Fruit fly (Drosophila melanogaster) whole organism, embryonic: ENCODE data around the gene ftz-f1.
A peak's percentile ranks its signal among the peaks of the same experiment; 100 is the strongest.

ENCODE experiments used
- Bgb ChIP-seq: fragments of 200-800 bp; sonication (Bioruptor generic); IDR thresholded peaks from 2 replicates; pipeline ENCODE4 v1.3.6; 2022; ENCODE audit warnings: missing biosample characterization, missing genetic modification characterization; ENCODE audit not compliant: partially characterized antibody
- Blimp-1 ChIP-seq: fragments of 200-800 bp; sonication (Bioruptor generic); optimal IDR thresholded peaks from 3 replicates; lab custom pipeline; 2018; ENCODE audit warnings: missing biosample characterization, missing genetic modification characterization, mild to moderate bottlenecking, moderate library complexity, missing genetic modification reagents
- CG11398 ChIP-seq: fragments of 200-800 bp; sonication (Bioruptor generic); optimal IDR thresholded peaks from 2 replicates; lab custom pipeline; 2016; ENCODE audit warnings: missing biosample characterization, missing genetic modification characterization
- CG11504 ChIP-seq: fragments of 200-800 bp; sonication (Bioruptor generic); optimal IDR thresholded peaks from 3 replicates; lab custom pipeline; 2019; ENCODE audit warnings: missing biosample characterization, mild to moderate bottlenecking, missing genetic modification characterization, moderate library complexity
- CG13287 ChIP-seq: fragments of 200-800 bp; sonication (Bioruptor generic); IDR thresholded peaks from 2 replicates; pipeline ENCODE4 v1.3.6; 2022; ENCODE audit warnings: missing biosample characterization, missing genetic modification characterization; ENCODE audit not compliant: partially characterized antibody
- CG14965 ChIP-seq: fragments of 200-800 bp; sonication (Bioruptor generic); optimal IDR thresholded peaks from 2 replicates; lab custom pipeline; 2016; ENCODE audit warnings: missing biosample characterization, missing genetic modification characterization, borderline replicate concordance
- CG15479 ChIP-seq: fragments of 200-800 bp; sonication (Bioruptor generic); optimal IDR thresholded peaks from 3 replicates; lab custom pipeline; 2019; ENCODE audit warnings: missing biosample characterization, mild to moderate bottlenecking, missing genetic modification characterization, moderate library complexity
- CG2889 ChIP-seq: fragments of 200-800 bp; sonication (Bioruptor generic); IDR thresholded peaks from 3 replicates; pipeline ENCODE4 v1.3.6; 2022; ENCODE audit warnings: missing biosample characterization, missing genetic modification characterization
- CG3065 ChIP-seq: fragments of 200-800 bp; sonication (Bioruptor generic); optimal IDR thresholded peaks from 2 replicates; lab custom pipeline; 2016; ENCODE audit warnings: missing biosample characterization, missing genetic modification characterization
- CG3407 ChIP-seq: fragments of 200-800 bp; sonication (Bioruptor generic); optimal IDR thresholded peaks from 2 replicates; lab custom pipeline; 2018; ENCODE audit warnings: missing biosample characterization, mild to moderate bottlenecking, missing genetic modification characterization
- CG34376 ChIP-seq: fragments of 200-800 bp; sonication (Bioruptor generic); optimal IDR thresholded peaks from 2 replicates; lab custom pipeline; 2018; ENCODE audit warnings: missing biosample characterization, mild to moderate bottlenecking, missing genetic modification characterization
- CG6683 ChIP-seq: fragments of 200-800 bp; sonication (Bioruptor generic); optimal IDR thresholded peaks from 2 replicates; lab custom pipeline; 2017; ENCODE audit warnings: missing biosample characterization, mild to moderate bottlenecking, missing genetic modification characterization, missing genetic modification reagents
- CG7839 ChIP-seq: fragments of 200-800 bp; sonication (Bioruptor generic); optimal IDR thresholded peaks from 3 replicates; lab custom pipeline; 2018; ENCODE audit warnings: missing biosample characterization, mild to moderate bottlenecking, missing genetic modification characterization, moderate library complexity
- CG8290 ChIP-seq, 3 experiments: fragments of 200-800 bp; sonication (Bioruptor generic); optimal IDR thresholded peaks; 2 replicates each; lab custom pipeline; 2016 to 2019; ENCODE audit warnings: missing biosample characterization in 3 of 3, missing genetic modification characterization in 3 of 3, mild to moderate bottlenecking in 2 of 3, moderate library complexity in 1 of 3
- CG9727 ChIP-seq: fragments of 200-800 bp; sonication (Bioruptor generic); optimal IDR thresholded peaks from 3 replicates; lab custom pipeline; 2017; ENCODE audit warnings: missing biosample characterization, mild to moderate bottlenecking, missing genetic modification characterization
- Fer2 ChIP-seq: fragments of 200-800 bp; sonication (Bioruptor generic); optimal IDR thresholded peaks from 2 replicates; lab custom pipeline; 2018; ENCODE audit warnings: missing biosample characterization, mild to moderate bottlenecking, missing genetic modification characterization, moderate library complexity
- H2.0 ChIP-seq: fragments of 200-800 bp; sonication (Bioruptor generic); IDR thresholded peaks from 2 replicates; pipeline ENCODE4 v1.3.6; 2022; ENCODE audit warnings: missing biosample characterization, missing genetic modification characterization
- HHEX ChIP-seq: fragments of 200-800 bp; sonication (Bioruptor generic); optimal IDR thresholded peaks from 3 replicates; lab custom pipeline; 2017; ENCODE audit warnings: missing biosample characterization, mild to moderate bottlenecking, missing genetic modification characterization, missing genetic modification reagents
- Hr3 ChIP-seq: fragments of 200-800 bp; sonication (Bioruptor generic); optimal IDR thresholded peaks from 3 replicates; lab custom pipeline; 2016; ENCODE audit warnings: missing biosample characterization, missing genetic modification characterization
- Lpt ChIP-seq: fragments of >200 bp; optimal IDR thresholded peaks from 2 replicates; lab custom pipeline; 2018; ENCODE audit warnings: missing biosample characterization, missing genetic modification characterization
- Mad ChIP-seq: fragments of 200-800 bp; sonication (Bioruptor generic); optimal IDR thresholded peaks from 2 replicates; lab custom pipeline; 2016; ENCODE audit warnings: missing biosample characterization, missing genetic modification characterization
- Meics ChIP-seq: fragments of 200-800 bp; sonication (Bioruptor generic); optimal IDR thresholded peaks from 2 replicates; lab custom pipeline; 2017; ENCODE audit warnings: missing biosample characterization, mild to moderate bottlenecking, missing genetic modification characterization
- NC2β ChIP-seq: fragments of 200-800 bp; sonication (Bioruptor generic); optimal IDR thresholded peaks from 2 replicates; lab custom pipeline; 2016; ENCODE audit warnings: missing biosample characterization, missing genetic modification characterization
- Opbp ChIP-seq: fragments of 200-800 bp; sonication (Bioruptor generic); IDR thresholded peaks from 3 replicates; pipeline ENCODE4 v1.3.6; 2022; ENCODE audit warnings: missing biosample characterization, missing genetic modification characterization; ENCODE audit not compliant: partially characterized antibody
- Optix ChIP-seq: fragments of 200-800 bp; sonication (Bioruptor generic); IDR thresholded peaks from 3 replicates; pipeline ENCODE4 v1.3.6; 2022; ENCODE audit warnings: missing biosample characterization, missing genetic modification characterization
- Pdp1 ChIP-seq, 2 experiments: fragments of 200-800 bp; sonication (Bioruptor generic); optimal IDR thresholded peaks; 3 replicates each; lab custom pipeline; 2016; ENCODE audit warnings: missing biosample characterization in 2 of 2, missing genetic modification characterization in 2 of 2, mild to moderate bottlenecking in 1 of 2, moderate library complexity in 1 of 2
- Sin3A ChIP-seq: fragments of >200 bp; optimal IDR thresholded peaks from 2 replicates; lab custom pipeline; 2018
- Ssrp ChIP-seq: fragments of 200-800 bp; sonication (Bioruptor generic); optimal IDR thresholded peaks from 2 replicates; lab custom pipeline; 2018; ENCODE audit warnings: missing biosample characterization, mild to moderate bottlenecking, missing genetic modification characterization, moderate library complexity
- TFAM ChIP-seq: fragments of 200-800 bp; sonication (Bioruptor generic); optimal IDR thresholded peaks from 2 replicates; lab custom pipeline; 2017; ENCODE audit warnings: missing biosample characterization, missing genetic modification characterization, inconsistent platforms
- bbx ChIP-seq: fragments of 200-800 bp; sonication (Bioruptor generic); IDR thresholded peaks from 2 replicates; pipeline ENCODE4 v1.3.6; 2022; ENCODE audit warnings: missing biosample characterization, missing genetic modification characterization; ENCODE audit not compliant: partially characterized antibody
- btn ChIP-seq: fragments of 200-800 bp; sonication (Bioruptor generic); optimal IDR thresholded peaks from 2 replicates; lab custom pipeline; 2016; ENCODE audit warnings: missing biosample characterization, missing genetic modification characterization
- corto ChIP-seq: fragments of 200-800 bp; sonication (Bioruptor generic); optimal IDR thresholded peaks from 2 replicates; lab custom pipeline; 2016; ENCODE audit warnings: missing biosample characterization, mild to moderate bottlenecking, missing genetic modification characterization, moderate library complexity
- crc ChIP-seq: fragments of 200-800 bp; sonication (Bioruptor generic); optimal IDR thresholded peaks from 2 replicates; lab custom pipeline; 2016; ENCODE audit warnings: missing biosample characterization, missing genetic modification characterization
- gem ChIP-seq: fragments of 200-800 bp; sonication (Bioruptor generic); optimal IDR thresholded peaks from 2 replicates; lab custom pipeline; 2019; ENCODE audit warnings: missing biosample characterization, mild to moderate bottlenecking, missing genetic modification characterization, moderate library complexity
- gt ChIP-seq: fragments of 200-800 bp; sonication (Bioruptor generic); IDR thresholded peaks from 2 replicates; pipeline ENCODE4 v1.3.6; 2022; ENCODE audit warnings: missing biosample characterization, missing genetic modification characterization
- jing ChIP-seq: fragments of 200-800 bp; sonication (Bioruptor generic); optimal IDR thresholded peaks from 2 replicates; lab custom pipeline; 2018; ENCODE audit warnings: missing biosample characterization, mild to moderate bottlenecking, missing genetic modification characterization
- knrl ChIP-seq: fragments of 200-800 bp; sonication (Bioruptor generic); IDR thresholded peaks from 3 replicates; pipeline ENCODE4 v1.3.6; 2022; ENCODE audit warnings: missing biosample characterization, missing genetic modification characterization; ENCODE audit not compliant: partially characterized antibody
- oc ChIP-seq: fragments of 200-800 bp; sonication (Bioruptor generic); optimal IDR thresholded peaks from 2 replicates; lab custom pipeline; 2018; ENCODE audit warnings: missing biosample characterization, mild to moderate bottlenecking, missing genetic modification characterization, moderate library complexity
- ranshi ChIP-seq: fragments of 200-800 bp; sonication (Bioruptor generic); IDR thresholded peaks from 2 replicates; pipeline ENCODE4 v1.3.6; 2022; ENCODE audit warnings: missing biosample characterization, missing genetic modification characterization
- sd ChIP-seq: fragments of 200-800 bp; sonication (Bioruptor generic); optimal IDR thresholded peaks from 3 replicates; lab custom pipeline; 2018; ENCODE audit warnings: missing biosample characterization, mild to moderate bottlenecking, missing genetic modification characterization, moderate library complexity
- tin ChIP-seq: fragments of 200-800 bp; sonication (Bioruptor generic); optimal IDR thresholded peaks from 3 replicates; lab custom pipeline; 2016; ENCODE audit warnings: missing biosample characterization, missing genetic modification characterization
- unc-4 ChIP-seq: fragments of 200-800 bp; sonication (Bioruptor generic); IDR thresholded peaks from 2 replicates; pipeline ENCODE4 v1.3.6; 2022; ENCODE audit warnings: missing biosample characterization, missing genetic modification characterization; ENCODE audit not compliant: partially characterized antibody
- vfl ChIP-seq: fragments of 200-800 bp; sonication (Bioruptor generic); optimal IDR thresholded peaks from 2 replicates; lab custom pipeline; 2016; ENCODE audit warnings: missing biosample characterization, missing genetic modification characterization
- wdn ChIP-seq: fragments of 200-800 bp; sonication (Bioruptor generic); IDR thresholded peaks from 2 replicates; pipeline ENCODE4 v1.3.6; 2022; ENCODE audit warnings: missing biosample characterization, missing genetic modification characterization
- yki ChIP-seq: fragments of >200 bp; optimal IDR thresholded peaks from 3 replicates; lab custom pipeline; 2018
- zen2 ChIP-seq: fragments of 200-800 bp; sonication (Bioruptor generic); IDR thresholded peaks from 3 replicates; pipeline ENCODE4 v1.3.6; 2022; ENCODE audit warnings: missing biosample characterization, missing genetic modification characterization; ENCODE audit not compliant: partially characterized antibody

Gene ftz-f1

dm6 chr3L:18768788-18769707, 32.1 kb downstream of the ftz-f1 start (continued):
- TF ChIP-seq CG3407 (GFP tag; lab: Kevin White, UChicago) (peak; percentile 38), CG34376 (GFP tag; lab: Kevin White, UChicago) (peak; percentile 27), Mad (GFP tag; lab: Kevin White, UChicago) (peak; percentile 54), H2.0 (peak; percentile 54; the same call in 1 of the 2 replicates), CG2889 (GFP tag; lab: Robert Waterston, UW) (peak; percentile 59; the same call in 1 of the 3 replicates), TFAM (GFP tag; lab: Kevin White, UChicago) (no peak), CG8290 (GFP tag; optimal IDR thresholded peaks at IDR 0.05; lab: Kevin White, UChicago) (no peak), CG8290 (tag; optimal IDR thresholded peaks at IDR 0.05; lab: Kevin White, UChicago) (no peak), bbx (no peak), Bgb (no peak), Optix (GFP tag; lab: Robert Waterston, UW) (peak; percentile 50; the same call in 1 of the 3 replicates), zen2 (GFP tag; lab: Robert Waterston, UW) (no peak), CG14965 (GFP tag; lab: Kevin White, UChicago) (no peak), Opbp (GFP tag; lab: Robert Waterston, UW) (no peak), knrl (GFP tag; lab: Robert Waterston, UW) (no peak), CG6683 (GFP tag; lab: Kevin White, UChicago) (no peak), jing (GFP tag; lab: Kevin White, UChicago) (peak; percentile 69), CG15479 (GFP tag; lab: Kevin White, UChicago) (no peak), unc-4 (GFP tag; lab: Robert Waterston, UW) (no peak), btn (GFP tag; lab: Kevin White, UChicago) (no peak), gt (no peak), Lpt (GFP tag; lab: Kevin White, UChicago) (no peak), Meics (GFP tag; lab: Kevin White, UChicago) (peak; percentile 81), wdn (GFP tag; lab: Robert Waterston, UW) (no peak), CG13287 (GFP tag; lab: Robert Waterston, UW) (peak; percentile 29; the same call in 1 of the 2 replicates), CG3065 (no peak), tin (GFP tag; lab: Kevin White, UChicago) (peak; percentile 37), crc (GFP tag; lab: Kevin White, UChicago) (peak; percentile 12), CG9727 (GFP tag; lab: Kevin White, UChicago) (peak; percentile 45), Fer2 (tag; lab: Kevin White, UChicago) (no peak), HHEX (peak; percentile 65), Hr3 (GFP tag; lab: Kevin White, UChicago) (peak; percentile 64), NC2β (GFP tag; lab: Kevin White, UChicago) (no peak), yki (lab: Kevin White, UChicago) (no peak)
- TF ChIP-seq, all 482 proteins: peak for 288

- TF ChIP-seq gem (tag; lab: Kevin White, UChicago) (peak; percentile 48), CG7839 (tag; lab: Kevin White, UChicago) (peak; percentile 23), Pdp1 (GFP tag; optimal IDR thresholded peaks at IDR 0.05; lab: Kevin White, UChicago) (peak in 1 of 2 experiments; percentile 6), ranshi (no peak), corto (GFP tag; lab: Kevin White, UChicago) (no peak), sd (tag; lab: Kevin White, UChicago) (peak; percentile 12), CG9727 (GFP tag; lab: Kevin White, UChicago) (peak; percentile 20), vfl (GFP tag; lab: Kevin White, UChicago) (no peak), oc (tag; lab: Kevin White, UChicago) (peak; percentile 42), Sin3A (lab: Kevin White, UChicago) (no peak), Ssrp (peak; percentile 25), Blimp-1 (GFP tag; lab: Kevin White, UChicago) (peak; percentile 85), CG11504 (tag; lab: Kevin White, UChicago) (peak; percentile 55), crc (GFP tag; lab: Kevin White, UChicago) (no peak), CG11398 (GFP tag; lab: Kevin White, UChicago) (no peak)
These were observed 32.9 kb downstream of the ftz-f1 start for dm6 chr3L:18767950-18768781.
